Fruit fly (Drosophila melanogaster): ENCODE measurements around the gene Spg7.
A peak's percentile ranks its signal among the peaks of the same experiment; 100 is the strongest.

Gene Spg7

dm6 chrX:2738663-2739062 lies 40.7 kb upstream of the Spg7 start, which contains the start of gene crm (continued):
- TF ChIP-seq Atf-2 (GFP tag; optimal IDR thresholded peaks at IDR 0.05) = no peak
- no peak for TF ChIP-seq CG8924 (tag; optimal IDR thresholded peaks at IDR 0.05)
- no peak for TF ChIP-seq CG10274 (GFP tag; optimal IDR thresholded peaks at IDR 0.05)
- TF ChIP-seq Elba2 (GFP tag; optimal IDR thresholded peaks at IDR 0.05) = no peak
- TF ChIP-seq CG11560 (tag; IDR thresholded peaks at IDR 0.05) = no peak
- peak; percentile 63 for TF ChIP-seq MBD-R2 (GFP tag; IDR thresholded peaks at IDR 0.05)
- TF ChIP-seq CG31224 (GFP tag; IDR thresholded peaks at IDR 0.05) = no peak
- TF ChIP-seq Hmr (GFP tag; optimal IDR thresholded peaks at IDR 0.05) = no peak
- no peak for TF ChIP-seq CG2129 (GFP tag; IDR thresholded peaks at IDR 0.05; ENCODE audit: partially characterized antibody)
- no peak for TF ChIP-seq wor (GFP tag; IDR thresholded peaks at IDR 0.05)
- TF ChIP-seq jing (GFP tag; optimal IDR thresholded peaks at IDR 0.05) = no peak
- TF ChIP-seq peb (GFP tag; IDR thresholded peaks at IDR 0.05) = no peak
- TF ChIP-seq CG14441 (GFP tag; IDR thresholded peaks at IDR 0.05) = no peak
- no peak for TF ChIP-seq tx (GFP tag; optimal IDR thresholded peaks at IDR 0.05)
- 0 out of 2 replicates have a peak, but pooled peaks have one; percentile 34 for TF ChIP-seq Rfx (GFP tag; IDR thresholded peaks at IDR 0.05)
- TF ChIP-seq ewg (GFP tag; optimal IDR thresholded peaks at IDR 0.05) = no peak
- TF ChIP-seq BEAF-32 (GFP tag; optimal IDR thresholded peaks at IDR 0.05) = peak; percentile 20
- no peak for TF ChIP-seq CG12219 (GFP tag; optimal IDR thresholded peaks at IDR 0.05)
- no peak for TF ChIP-seq CG10462 (GFP tag; optimal IDR thresholded peaks at IDR 0.05)
- TF ChIP-seq E2f2 (GFP tag; IDR thresholded peaks at IDR 0.05) = peak; percentile 29; the same call in 1 of the 2 replicates
- TF ChIP-seq Nf-YA (GFP tag; IDR thresholded peaks at IDR 0.05) = no peak
- peak; percentile 65 for TF ChIP-seq vvl (GFP tag; IDR thresholded peaks at IDR 0.05)
- TF ChIP-seq abd-A (tag; optimal IDR thresholded peaks at IDR 0.05) = no peak
- TF ChIP-seq Sry-β (GFP tag; optimal IDR thresholded peaks at IDR 0.05) = peak; percentile 98
- TF ChIP-seq ttk (GFP tag; IDR thresholded peaks at IDR 0.05) = no peak
- no peak for TF ChIP-seq CG4617 (GFP tag; optimal IDR thresholded peaks at IDR 0.05; ENCODE audit: borderline replicate concordance)
- no peak for TF ChIP-seq ssp (GFP tag; IDR thresholded peaks at IDR 0.05)
- peak; percentile 33 for TF ChIP-seq CG12659 (GFP tag; optimal IDR thresholded peaks at IDR 0.05)
- TF ChIP-seq chn (GFP tag; optimal IDR thresholded peaks at IDR 0.05) = no peak
- TF ChIP-seq CG30431 (GFP tag; optimal IDR thresholded peaks at IDR 0.05) = no peak
- TF ChIP-seq lbe (GFP tag; optimal IDR thresholded peaks at IDR 0.05) = no peak
- TF ChIP-seq trem (tag; optimal IDR thresholded peaks at IDR 0.05) = peak; percentile 30
- TF ChIP-seq CkIIα-i1 (GFP tag; IDR thresholded peaks at IDR 0.05) = no peak
- TF ChIP-seq Gug (GFP tag; IDR thresholded peaks at IDR 0.05) = no peak
- no peak for TF ChIP-seq tna (GFP tag; IDR thresholded peaks at IDR 0.05; ENCODE audit: partially characterized antibody)
- no peak for TF ChIP-seq gsb-n (tag; optimal IDR thresholded peaks at IDR 0.05)
- TF ChIP-seq CG5180 (GFP tag; optimal IDR thresholded peaks at IDR 0.05) = no peak
- no peak for TF ChIP-seq CG8478 (optimal IDR thresholded peaks at IDR 0.05)
- TF ChIP-seq CG15514 (GFP tag; optimal IDR thresholded peaks at IDR 0.05) = peak; percentile 68
- TF ChIP-seq Bgb (GFP tag; IDR thresholded peaks at IDR 0.05; ENCODE audit: partially characterized antibody) = no peak
- TF ChIP-seq CG3847 (GFP tag; IDR thresholded peaks at IDR 0.05) = no peak
- TF ChIP-seq CG10267 (tag; optimal IDR thresholded peaks at IDR 0.05) = peak; percentile 0
- no peak for TF ChIP-seq chif (GFP tag; optimal IDR thresholded peaks at IDR 0.05)
- no peak for TF ChIP-seq cwo (GFP tag; optimal IDR thresholded peaks at IDR 0.05)
- no peak for TF ChIP-seq CG1832 (GFP tag; optimal IDR thresholded peaks at IDR 0.05)
- no peak for TF ChIP-seq trh (GFP tag; optimal IDR thresholded peaks at IDR 0.05)
- TF ChIP-seq CG9797 (GFP tag; optimal IDR thresholded peaks at IDR 0.05) = peak; percentile 24
- TF ChIP-seq vfl (GFP tag; optimal IDR thresholded peaks at IDR 0.05) = no peak
- peak; percentile 99 for TF ChIP-seq CG17186 (GFP tag; optimal IDR thresholded peaks at IDR 0.05)
- TF ChIP-seq CG13287 (GFP tag; IDR thresholded peaks at IDR 0.05; ENCODE audit: partially characterized antibody) = peak; percentile 26; the same call in 1 of the 2 replicates
- no peak for TF ChIP-seq Hand (GFP tag; optimal IDR thresholded peaks at IDR 0.05)

All from whole organism, embryonic.